Worm (Caenorhabditis elegans) whole organism, late embryonic: Measurements from ENCODE around the gene F01F1.2.
A peak's percentile ranks its signal among the peaks of the same experiment; 100 is the strongest.

Source experiments
- C08G9.2 ChIP-seq: sonication (generic microtip); optimal IDR thresholded peaks from 2 replicates; lab custom pipeline; 2016; ENCODE audit warnings: mild to moderate bottlenecking, missing genetic modification characterization, moderate library complexity, missing compliant biosample characterization
- F13H6.1 ChIP-seq: sonication (generic microtip); optimal IDR thresholded peaks from 2 replicates; lab custom pipeline; 2016; ENCODE audit warnings: missing genetic modification characterization, missing compliant biosample characterization
- ahr-1 ChIP-seq: sonication (generic microtip); optimal IDR thresholded peaks from 2 replicates; lab custom pipeline; 2016; ENCODE audit warnings: missing genetic modification characterization, missing compliant biosample characterization
- ceh-14 ChIP-seq: sonication (generic microtip); optimal IDR thresholded peaks from 2 replicates; lab custom pipeline; 2016; ENCODE audit warnings: missing genotype, missing genetic modification characterization, missing compliant biosample characterization
- ceh-18 ChIP-seq: sonication (generic microtip); optimal IDR thresholded peaks from 2 replicates; lab custom pipeline; 2016; ENCODE audit warnings: missing genetic modification characterization, missing compliant biosample characterization
- ceh-19 ChIP-seq: fragments of 200-800 bp; sonication (Bioruptor generic); optimal IDR thresholded peaks from 2 replicates; lab custom pipeline; 2018; ENCODE audit warnings: mild to moderate bottlenecking, missing genetic modification characterization, missing compliant biosample characterization
- ceh-2 ChIP-seq: sonication (generic microtip); optimal IDR thresholded peaks from 2 replicates; lab custom pipeline; 2016; ENCODE audit warnings: missing genotype, missing genetic modification characterization, missing compliant biosample characterization
- ceh-22 ChIP-seq: sonication (generic microtip); optimal IDR thresholded peaks from 2 replicates; lab custom pipeline; 2017; ENCODE audit warnings: missing biosample characterization, missing genetic modification characterization
- ceh-30 ChIP-seq: fragments of 150-350 bp; optimal IDR thresholded peaks from 2 replicates; lab custom pipeline; 2014; ENCODE audit warnings: missing biosample characterization, missing genetic modification characterization
- ceh-31 ChIP-seq: sonication (generic microtip); optimal IDR thresholded peaks from 2 replicates; lab custom pipeline; 2016; ENCODE audit warnings: missing genetic modification characterization, missing compliant biosample characterization
- ceh-45 ChIP-seq: fragments of 200-800 bp; sonication (Bioruptor generic); IDR thresholded peaks from 2 replicates; pipeline ENCODE4 v1.3.6; 2022; ENCODE audit warnings: missing genetic modification reagents, missing genetic modification characterization, missing compliant biosample characterization
- ceh-6 ChIP-seq: fragments of 200-800 bp; sonication (Bioruptor generic); optimal IDR thresholded peaks from 2 replicates; lab custom pipeline; 2018; ENCODE audit warnings: mild to moderate bottlenecking, missing genetic modification characterization, missing compliant biosample characterization
- dve-1 ChIP-seq: sonication (generic microtip); optimal IDR thresholded peaks from 2 replicates; lab custom pipeline; 2017; ENCODE audit warnings: antibody characterized with exemption, mild to moderate bottlenecking, missing genetic modification characterization, missing compliant biosample characterization
- elt-2 ChIP-seq: sonication (generic microtip); optimal IDR thresholded peaks from 2 replicates; lab custom pipeline; 2016; ENCODE audit warnings: missing genetic modification reagents, missing genetic modification characterization, missing compliant biosample characterization
- elt-4 ChIP-seq: sonication (generic microtip); optimal IDR thresholded peaks from 2 replicates; lab custom pipeline; 2016; ENCODE audit warnings: missing genetic modification characterization, missing compliant biosample characterization
- ets-4 ChIP-seq: sonication (generic microtip); optimal IDR thresholded peaks from 2 replicates; lab custom pipeline; 2016; ENCODE audit warnings: missing genetic modification characterization, missing compliant biosample characterization
- eyg-1 ChIP-seq: sonication (generic microtip); optimal IDR thresholded peaks from 2 replicates; lab custom pipeline; 2016; ENCODE audit warnings: missing genotype, missing genetic modification characterization, missing compliant biosample characterization
- fax-1 ChIP-seq: sonication (generic microtip); optimal IDR thresholded peaks from 2 replicates; lab custom pipeline; 2016; ENCODE audit warnings: missing genotype, missing genetic modification characterization, missing compliant biosample characterization
- fkh-10 ChIP-seq: fragments of 150-350 bp; optimal IDR thresholded peaks from 2 replicates; lab custom pipeline; 2014; ENCODE audit warnings: missing biosample characterization, missing genetic modification reagents, missing genetic modification characterization
- fkh-6 ChIP-seq: sonication (generic microtip); optimal IDR thresholded peaks from 2 replicates; lab custom pipeline; 2016; ENCODE audit warnings: missing genetic modification characterization, missing compliant biosample characterization
- gmeb-2 ChIP-seq: sonication (generic microtip); optimal IDR thresholded peaks from 2 replicates; lab custom pipeline; 2016; ENCODE audit warnings: missing genetic modification characterization, inconsistent platforms, missing compliant biosample characterization
- hlh-30 ChIP-seq: sonication (generic microtip); optimal IDR thresholded peaks from 2 replicates; lab custom pipeline; 2017; ENCODE audit warnings: antibody characterized with exemption, missing genetic modification characterization, missing compliant biosample characterization; ENCODE audit not compliant: insufficient read depth
- hlh-8 ChIP-seq: sonication (generic microtip); optimal IDR thresholded peaks from 2 replicates; lab custom pipeline; 2016; ENCODE audit warnings: missing genotype, missing genetic modification characterization, missing compliant biosample characterization
- lim-6 ChIP-seq: sonication (generic microtip); optimal IDR thresholded peaks from 2 replicates; lab custom pipeline; 2016; ENCODE audit warnings: missing genetic modification characterization, missing compliant biosample characterization
- lin-11 ChIP-seq: fragments of 200-800 bp; sonication (Bioruptor generic); optimal IDR thresholded peaks from 2 replicates; lab custom pipeline; 2018; ENCODE audit warnings: mild to moderate bottlenecking, missing genetic modification characterization, missing compliant biosample characterization
- madf-2 ChIP-seq: sonication (generic microtip); optimal IDR thresholded peaks from 2 replicates; lab custom pipeline; 2017; ENCODE audit warnings: missing genetic modification characterization, missing compliant biosample characterization
- mec-3 ChIP-seq: sonication (generic microtip); optimal IDR thresholded peaks from 2 replicates; lab custom pipeline; 2016; ENCODE audit warnings: borderline replicate concordance, missing genetic modification characterization, missing compliant biosample characterization
- nhr-11 ChIP-seq: fragments of 150-350 bp; optimal IDR thresholded peaks from 2 replicates; lab custom pipeline; 2014; ENCODE audit warnings: missing biosample characterization, missing genetic modification characterization
- nhr-232 ChIP-seq: sonication (generic microtip); optimal IDR thresholded peaks from 2 replicates; lab custom pipeline; 2016; ENCODE audit warnings: missing genetic modification characterization, missing compliant biosample characterization
- npax-4 ChIP-seq: sonication (generic microtip); optimal IDR thresholded peaks from 2 replicates; lab custom pipeline; 2016; ENCODE audit warnings: missing genetic modification characterization, missing compliant biosample characterization
- odd-2 ChIP-seq: sonication (generic microtip); optimal IDR thresholded peaks from 2 replicates; lab custom pipeline; 2017; ENCODE audit warnings: antibody characterized with exemption, mild to moderate bottlenecking, missing genetic modification characterization, missing compliant biosample characterization
- pag-3 ChIP-seq: sonication (generic microtip); optimal IDR thresholded peaks from 2 replicates; lab custom pipeline; 2016; ENCODE audit warnings: missing compliant biosample characterization, missing genetic modification characterization, borderline replicate concordance
- pax-1 ChIP-seq: fragments of 150-350 bp; optimal IDR thresholded peaks from 2 replicates; lab custom pipeline; 2014; ENCODE audit warnings: missing biosample characterization, missing genetic modification characterization
- pha-2 ChIP-seq: sonication (generic microtip); optimal IDR thresholded peaks from 2 replicates; lab custom pipeline; 2017; ENCODE audit warnings: mild to moderate bottlenecking, missing genetic modification characterization, missing compliant biosample characterization
- pqm-1 ChIP-seq: sonication (generic microtip); optimal IDR thresholded peaks from 2 replicates; lab custom pipeline; 2016; ENCODE audit warnings: missing genetic modification characterization, missing compliant biosample characterization
- pros-1 ChIP-seq: fragments of 150-350 bp; optimal IDR thresholded peaks from 2 replicates; lab custom pipeline; 2014; ENCODE audit warnings: missing biosample characterization, missing genetic modification reagents, missing genetic modification characterization
- ref-2 ChIP-seq: sonication (generic microtip); optimal IDR thresholded peaks from 2 replicates; lab custom pipeline; 2016; ENCODE audit warnings: missing genetic modification characterization, missing compliant biosample characterization
- rnt-1 ChIP-seq: sonication (generic microtip); optimal IDR thresholded peaks from 2 replicates; lab custom pipeline; 2016; ENCODE audit warnings: missing genetic modification characterization, missing compliant biosample characterization
- sox-2 ChIP-seq: fragments of 200-800 bp; sonication (Bioruptor generic); IDR thresholded peaks from 2 replicates; pipeline ENCODE4 v1.3.6; 2022; ENCODE audit warnings: missing genetic modification reagents, missing genetic modification characterization, missing compliant biosample characterization
- tbx-2 ChIP-seq: sonication (generic microtip); optimal IDR thresholded peaks from 2 replicates; lab custom pipeline; 2016; ENCODE audit warnings: missing genetic modification characterization, missing compliant biosample characterization
- tbx-7 ChIP-seq: sonication (generic microtip); optimal IDR thresholded peaks from 2 replicates; lab custom pipeline; 2016; ENCODE audit warnings: missing genotype, missing genetic modification characterization, missing compliant biosample characterization
- unc-3 ChIP-seq, 2 experiments: fragments of 200-800 bp in 1 of 2; sonication (Bioruptor generic) in 1 of 2; sonication (generic microtip) in 1 of 2; conservative IDR thresholded peaks in 1 of 2; optimal IDR thresholded peaks in 1 of 2; 2 replicates each; pipeline versions ENCODE4 v1.3.6 to Lab custom; 2016 to 2022; ENCODE audit warnings: missing compliant biosample characterization in 2 of 2, missing genetic modification characterization in 2 of 2, missing genetic modification reagents in 1 of 2
- unc-42 ChIP-seq: sonication (generic microtip); optimal IDR thresholded peaks from 2 replicates; lab custom pipeline; 2016; ENCODE audit warnings: missing genotype, missing genetic modification characterization, missing compliant biosample characterization
- unc-55 ChIP-seq: sonication (generic microtip); optimal IDR thresholded peaks from 2 replicates; lab custom pipeline; 2017; ENCODE audit warnings: missing biosample characterization, missing genetic modification reagents, missing genetic modification characterization
- unc-86 ChIP-seq: sonication (generic microtip); optimal IDR thresholded peaks from 2 replicates; lab custom pipeline; 2016; ENCODE audit warnings: missing genetic modification characterization, missing compliant biosample characterization
- zip-5 ChIP-seq: sonication (generic microtip); optimal IDR thresholded peaks from 2 replicates; lab custom pipeline; 2016; ENCODE audit warnings: missing genetic modification characterization, missing compliant biosample characterization
- ztf-16 ChIP-seq: sonication (generic microtip); optimal IDR thresholded peaks from 2 replicates; lab custom pipeline; 2017; ENCODE audit warnings: missing genetic modification characterization, missing compliant biosample characterization

F01F1.2 gene

ce11 chrIII:5846412-5846811 lies 31.9 kb upstream of the F01F1.2 start:
- TF ChIP-seq ceh-6 (GFP tag; lab: Kevin White, UChicago), result no peak
- peak; percentile 38 for TF ChIP-seq unc-42 (tag; lab: Kevin White, UChicago)
- peak; percentile 0 for TF ChIP-seq ceh-18 (tag; lab: Kevin White, UChicago)

- TF ChIP-seq ahr-1, result no peak
- TF ChIP-seq gmeb-2, result no peak
- no peak for TF ChIP-seq F13H6.1 (tag; lab: Kevin White, UChicago)
- no peak for TF ChIP-seq ceh-30
- TF ChIP-seq unc-55, result no peak
- TF ChIP-seq ceh-45 (GFP tag; lab: Robert Waterston, UW), result no peak
- TF ChIP-seq pqm-1, result no peak
- TF ChIP-seq pag-3, result no peak
- TF ChIP-seq hlh-30 (tag; lab: Kevin White, UChicago), result no peak
- no peak for TF ChIP-seq ceh-19 (GFP tag; lab: Kevin White, UChicago)
- TF ChIP-seq eyg-1 (tag; lab: Kevin White, UChicago), result no peak
- no peak for TF ChIP-seq lim-6
- TF ChIP-seq tbx-2 (tag; lab: Kevin White, UChicago), result peak; percentile 14
- TF ChIP-seq dve-1 (tag; lab: Kevin White, UChicago), result no peak
- TF ChIP-seq fax-1 (tag; lab: Kevin White, UChicago), result peak; percentile 7
- peak; percentile 93 for TF ChIP-seq ets-4 (tag; lab: Kevin White, UChicago)
- TF ChIP-seq ceh-6 (GFP tag; lab: Kevin White, UChicago), result no peak
- TF ChIP-seq odd-2 (tag; lab: Kevin White, UChicago), result no peak
- no peak for TF ChIP-seq ztf-16 (tag; lab: Kevin White, UChicago)
- no peak for TF ChIP-seq npax-4 (tag; lab: Kevin White, UChicago)
- TF ChIP-seq pha-2 (tag; lab: Kevin White, UChicago), result no peak
- TF ChIP-seq ceh-14 (tag; lab: Kevin White, UChicago), result peak; percentile 9
- no peak for TF ChIP-seq sox-2 (GFP tag; lab: Robert Waterston, UW)
- TF ChIP-seq tbx-7 (tag; lab: Kevin White, UChicago), result no peak
- TF ChIP-seq C08G9.2 (tag; lab: Kevin White, UChicago), result no peak
- no peak for TF ChIP-seq ref-2 (tag; lab: Kevin White, UChicago)
- no peak for TF ChIP-seq nhr-11
- TF ChIP-seq pros-1 (tag; lab: Kevin White, UChicago), result no peak
- no peak for TF ChIP-seq nhr-232
- TF ChIP-seq ceh-22 (tag; lab: Kevin White, UChicago), result no peak
- no peak for TF ChIP-seq rnt-1 (tag; lab: Kevin White, UChicago)
- TF ChIP-seq hlh-8 (tag; lab: Kevin White, UChicago), result peak; percentile 7
- TF ChIP-seq unc-3 (GFP tag; conservative IDR thresholded peaks at IDR 0.05; lab: Robert Waterston, UW), result no peak
- no peak for TF ChIP-seq unc-3 (tag; optimal IDR thresholded peaks at IDR 0.05; lab: Kevin White, UChicago)
- TF ChIP-seq elt-2 (tag; lab: Kevin White, UChicago), result peak; percentile 11
- no peak for TF ChIP-seq pax-1
- no peak for TF ChIP-seq mec-3 (tag; lab: Kevin White, UChicago)
- no peak for TF ChIP-seq unc-86 (tag; lab: Kevin White, UChicago)
- TF ChIP-seq unc-42 (tag; lab: Kevin White, UChicago), result peak; percentile 34
- TF ChIP-seq elt-4, result no peak
- peak; percentile 70 for TF ChIP-seq ceh-31 (tag; lab: Kevin White, UChicago)
- TF ChIP-seq zip-5 (tag; lab: Kevin White, UChicago), result no peak
- TF ChIP-seq fkh-10 (GFP tag; lab: Kevin White, UChicago), result no peak
- no peak for TF ChIP-seq madf-2
- no peak for TF ChIP-seq ceh-2
- no peak for TF ChIP-seq lin-11 (tag; lab: Kevin White, UChicago)
- no peak for TF ChIP-seq fkh-6 (tag; lab: Kevin White, UChicago)
Observed at ce11 chrIII:5853240-5853639, 25.1 kb upstream of the F01F1.2 start, which contains the start of gene ddx-23. ddx-23 (minus strand) TSS chrIII:5853269.
